Fruit fly (Drosophila melanogaster) whole organism, prepupa: ENCODE results near the gene CG2267.
A peak's percentile ranks its signal among the peaks of the same experiment; 100 is the strongest.

ENCODE experiments used
- Blimp-1 ChIP-seq: fragments of 200-800 bp; sonication (Bioruptor generic); optimal IDR thresholded peaks from 3 replicates; lab custom pipeline; 2017; ENCODE audit warnings: missing biosample characterization, missing genetic modification characterization, mild to moderate bottlenecking, moderate library complexity, missing genetic modification reagents
- CG10631 ChIP-seq: fragments of 200-800 bp; sonication (Bioruptor generic); optimal IDR thresholded peaks from 2 replicates; lab custom pipeline; 2016; ENCODE audit warnings: missing biosample characterization, missing genetic modification characterization
- CG11294 ChIP-seq: fragments of 200-800 bp; sonication (Bioruptor generic); IDR thresholded peaks from 2 replicates; pipeline ENCODE4 v1.3.6; 2022; ENCODE audit warnings: missing biosample characterization, missing genetic modification characterization
- CG11762 ChIP-seq: fragments of 200-800 bp; sonication (Bioruptor generic); optimal IDR thresholded peaks from 3 replicates; lab custom pipeline; 2016; ENCODE audit warnings: missing biosample characterization, missing genetic modification characterization; ENCODE audit not compliant: insufficient read depth
- CG11902 ChIP-seq: fragments of 200-800 bp; sonication (Bioruptor generic); optimal IDR thresholded peaks from 3 replicates; lab custom pipeline; 2016; ENCODE audit warnings: missing biosample characterization, missing genetic modification characterization
- CG16779 ChIP-seq: fragments of 200-800 bp; sonication (Bioruptor generic); optimal IDR thresholded peaks from 3 replicates; lab custom pipeline; 2017; ENCODE audit warnings: missing biosample characterization, mild to moderate bottlenecking, missing genetic modification characterization
- CG3032 ChIP-seq: fragments of 200-800 bp; optimal IDR thresholded peaks from 2 replicates; lab custom pipeline; 2019; ENCODE audit warnings: missing biosample characterization, mild to moderate bottlenecking, missing genetic modification characterization, moderate library complexity
- CG31627 ChIP-seq: fragments of 200-800 bp; sonication (Bioruptor generic); optimal IDR thresholded peaks from 3 replicates; lab custom pipeline; 2016; ENCODE audit warnings: missing biosample characterization, missing genetic modification characterization
- CG3919 ChIP-seq: fragments of 200-800 bp; sonication (Bioruptor generic); optimal IDR thresholded peaks from 3 replicates; lab custom pipeline; 2016; ENCODE audit warnings: missing biosample characterization, missing genetic modification characterization
- CG4318 ChIP-seq: fragments of 200-800 bp; sonication (Bioruptor generic); optimal IDR thresholded peaks from 3 replicates; lab custom pipeline; 2017; ENCODE audit warnings: missing biosample characterization, mild to moderate bottlenecking, missing genetic modification characterization
- CG6276 ChIP-seq: fragments of 200-800 bp; sonication (Bioruptor generic); optimal IDR thresholded peaks from 2 replicates; lab custom pipeline; 2017; ENCODE audit warnings: missing biosample characterization, mild to moderate bottlenecking, missing genetic modification characterization
- CG6792 ChIP-seq: fragments of 200-800 bp; sonication (Bioruptor generic); optimal IDR thresholded peaks from 3 replicates; lab custom pipeline; 2016; ENCODE audit warnings: missing biosample characterization, missing genetic modification characterization
- CG6854 ChIP-seq: fragments of 200-800 bp; sonication (Bioruptor generic); optimal IDR thresholded peaks from 2 replicates; lab custom pipeline; 2017; ENCODE audit warnings: missing biosample characterization, mild to moderate bottlenecking, missing genetic modification characterization
- CG7368 ChIP-seq: fragments of 200-800 bp; sonication (Bioruptor generic); optimal IDR thresholded peaks from 3 replicates; lab custom pipeline; 2016; ENCODE audit warnings: missing biosample characterization, missing genetic modification characterization
- CG8119 ChIP-seq: fragments of 200-800 bp; sonication (Bioruptor generic); IDR thresholded peaks from 3 replicates; pipeline ENCODE4 v1.3.6; 2022; ENCODE audit warnings: missing biosample characterization, missing genetic modification characterization
- CG8319 ChIP-seq: fragments of 200-800 bp; sonication (Bioruptor generic); optimal IDR thresholded peaks from 3 replicates; lab custom pipeline; 2016; ENCODE audit warnings: missing biosample characterization, missing genetic modification characterization
- CG8632 ChIP-seq: fragments of 200-800 bp; sonication (Bioruptor generic); optimal IDR thresholded peaks from 3 replicates; lab custom pipeline; 2016; ENCODE audit warnings: missing biosample characterization, missing genetic modification characterization
- CG9139 ChIP-seq: fragments of 200-800 bp; sonication (Bioruptor generic); optimal IDR thresholded peaks from 3 replicates; lab custom pipeline; 2017; ENCODE audit warnings: missing biosample characterization, mild to moderate bottlenecking, missing genetic modification characterization
- Eip93F ChIP-seq: fragments of 200-800 bp; sonication (Bioruptor generic); optimal IDR thresholded peaks from 2 replicates; lab custom pipeline; 2016; ENCODE audit warnings: missing biosample characterization, mild to moderate bottlenecking, missing genetic modification characterization
- Ets21C ChIP-seq: fragments of 200-800 bp; sonication (Bioruptor generic); optimal IDR thresholded peaks from 3 replicates; lab custom pipeline; 2016; ENCODE audit warnings: missing biosample characterization, missing genetic modification characterization
- Ets96B ChIP-seq: fragments of 200-800 bp; optimal IDR thresholded peaks from 2 replicates; lab custom pipeline; 2019; ENCODE audit warnings: missing biosample characterization, mild to moderate bottlenecking, missing genetic modification characterization, moderate library complexity
- Gug ChIP-seq: fragments of 200-800 bp; sonication (Bioruptor generic); IDR thresholded peaks from 2 replicates; pipeline ENCODE4 v1.3.6; 2022; ENCODE audit warnings: missing biosample characterization, missing genetic modification characterization
- Hr38 ChIP-seq: sonication (Bioruptor generic); optimal IDR thresholded peaks from 2 replicates; lab custom pipeline; 2016; ENCODE audit warnings: missing biosample characterization, missing genetic modification characterization
- Hr39 ChIP-seq: fragments of 200-800 bp; sonication (Bioruptor generic); optimal IDR thresholded peaks from 2 replicates; lab custom pipeline; 2016; ENCODE audit warnings: missing biosample characterization, missing genetic modification characterization
- Hr4 ChIP-seq: fragments of 200-800 bp; sonication (Bioruptor generic); optimal IDR thresholded peaks from 3 replicates; lab custom pipeline; 2016; ENCODE audit warnings: missing biosample characterization, missing genetic modification characterization
- Lpt ChIP-seq: fragments of 200-800 bp; sonication (Bioruptor generic); optimal IDR thresholded peaks from 3 replicates; lab custom pipeline; 2016; ENCODE audit warnings: missing biosample characterization, missing genetic modification characterization
- Met ChIP-seq: fragments of 200-800 bp; sonication (Bioruptor generic); optimal IDR thresholded peaks from 3 replicates; lab custom pipeline; 2016; ENCODE audit warnings: missing biosample characterization, missing genetic modification characterization
- OdsH ChIP-seq: fragments of 200-800 bp; sonication (Bioruptor generic); optimal IDR thresholded peaks from 3 replicates; lab custom pipeline; 2016; ENCODE audit warnings: missing biosample characterization, missing genetic modification characterization
- Sox102F ChIP-seq: fragments of 200-800 bp; sonication (Bioruptor generic); optimal IDR thresholded peaks from 2 replicates; lab custom pipeline; 2016; ENCODE audit warnings: missing biosample characterization, mild to moderate bottlenecking, missing genetic modification characterization
- Sox14 ChIP-seq: fragments of 200-800 bp; sonication (Bioruptor generic); optimal IDR thresholded peaks from 3 replicates; lab custom pipeline; 2016; ENCODE audit warnings: missing biosample characterization, missing genetic modification characterization
- dac ChIP-seq: fragments of 200-800 bp; sonication (Bioruptor generic); optimal IDR thresholded peaks from 2 replicates; lab custom pipeline; 2017; ENCODE audit warnings: missing biosample characterization, mild to moderate bottlenecking, missing genetic modification characterization
- dsx ChIP-seq: fragments of 200-800 bp; optimal IDR thresholded peaks from 3 replicates; lab custom pipeline; 2019; ENCODE audit warnings: missing biosample characterization, mild to moderate bottlenecking, missing genetic modification characterization, moderate library complexity; ENCODE audit not compliant: poor library complexity, severe bottlenecking
- esn ChIP-seq: fragments of 200-800 bp; sonication (Bioruptor generic); optimal IDR thresholded peaks from 2 replicates; lab custom pipeline; 2016; ENCODE audit warnings: missing biosample characterization, mild to moderate bottlenecking, missing genetic modification characterization, moderate library complexity
- fd85E ChIP-seq: fragments of 200-800 bp; sonication (Bioruptor generic); optimal IDR thresholded peaks from 3 replicates; lab custom pipeline; 2016; ENCODE audit warnings: missing biosample characterization, missing genetic modification characterization
- lz ChIP-seq: fragments of 200-800 bp; sonication (Bioruptor generic); optimal IDR thresholded peaks from 3 replicates; lab custom pipeline; 2016; ENCODE audit warnings: missing biosample characterization, missing genetic modification characterization
- salr ChIP-seq, 2 experiments: fragments of 200-800 bp; sonication (Bioruptor generic); optimal IDR thresholded peaks; 3 replicates each; lab custom pipeline; 2016 to 2018; ENCODE audit warnings: missing biosample characterization in 2 of 2, missing genetic modification characterization in 2 of 2, mild to moderate bottlenecking in 1 of 2
- spab ChIP-seq: fragments of 200-800 bp; sonication (Bioruptor generic); optimal IDR thresholded peaks from 2 replicates; lab custom pipeline; 2017; ENCODE audit warnings: missing biosample characterization, mild to moderate bottlenecking, missing genetic modification characterization, missing genetic modification reagents
- ss ChIP-seq, 2 experiments: fragments of 200-800 bp; sonication (Bioruptor generic); optimal IDR thresholded peaks; 2 replicates in 1 of 2; 3 replicates in 1 of 2; lab custom pipeline; 2017 to 2018; ENCODE audit warnings: mild to moderate bottlenecking in 2 of 2, missing biosample characterization in 2 of 2, missing genetic modification characterization in 2 of 2, moderate library complexity in 1 of 2
- topi ChIP-seq: fragments of 200-800 bp; sonication (Bioruptor generic); optimal IDR thresholded peaks from 3 replicates; lab custom pipeline; 2016; ENCODE audit warnings: missing biosample characterization, missing genetic modification characterization
- vri ChIP-seq: fragments of 200-800 bp; sonication (Bioruptor generic); optimal IDR thresholded peaks from 3 replicates; lab custom pipeline; 2016; ENCODE audit warnings: missing biosample characterization, mild to moderate bottlenecking, missing genetic modification characterization

The CG2267 gene

DNA sequence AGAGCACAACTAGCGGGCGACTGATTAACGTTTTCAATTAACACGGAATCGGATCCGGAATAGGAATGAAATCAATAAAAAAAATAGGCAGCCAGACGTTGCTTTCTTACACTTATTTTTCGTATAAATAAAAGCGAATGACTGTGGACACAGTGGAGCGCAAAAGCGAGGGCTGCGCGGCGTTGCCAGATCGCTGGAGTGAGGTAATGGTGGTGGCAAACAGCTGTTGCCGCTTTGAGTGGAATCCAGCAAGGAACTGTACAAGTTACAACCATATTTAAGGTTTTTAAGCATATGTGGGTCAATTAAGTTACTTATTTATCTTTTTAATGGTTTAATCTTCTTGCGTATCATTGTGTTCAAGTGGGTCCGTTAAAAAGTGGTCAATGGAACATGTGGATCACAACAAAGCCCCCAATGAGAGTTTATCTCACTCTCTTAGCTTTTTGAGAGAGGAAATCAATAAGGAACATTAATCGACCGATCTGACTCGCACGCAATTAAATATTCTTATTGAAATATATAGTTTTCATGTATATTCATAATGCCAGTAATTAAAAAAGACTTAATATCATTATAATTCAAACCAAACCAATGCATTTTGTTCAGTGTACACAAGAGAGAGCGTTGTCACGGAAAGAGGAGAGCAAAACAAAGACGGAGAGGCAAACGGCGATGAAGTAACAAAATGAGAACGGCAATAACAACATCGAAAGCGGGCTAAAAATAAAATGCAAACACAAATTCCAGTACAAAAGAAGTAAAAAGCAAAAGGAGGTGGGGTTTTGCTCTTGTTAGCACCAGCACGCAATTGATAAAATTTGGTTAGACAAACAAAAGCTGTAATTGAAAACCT lies 28.4 kb downstream of the CG2267 start (continued):
- TF ChIP-seq CG6854 (peak; percentile 24), OdsH (peak; percentile 91), CG11294 (GFP tag; lab: Robert Waterston, UW) (peak; percentile 91), CG8319 (GFP tag; lab: Kevin White, UChicago) (peak; percentile 76), CG10631 (GFP tag; lab: Kevin White, UChicago) (peak; percentile 90), dac (peak; percentile 66), Blimp-1 (peak; percentile 64), ss (GFP tag; optimal IDR thresholded peaks at IDR 0.05; lab: Kevin White, UChicago) (peak; percentile 57 to 80), fd85E (peak; percentile 68), CG4318 (GFP tag; lab: Kevin White, UChicago) (peak; percentile 68), CG3919 (GFP tag; lab: Kevin White, UChicago) (peak; percentile 93), Sox14 (GFP tag; lab: Kevin White, UChicago) (peak; percentile 93), CG16779 (tag; lab: Kevin White, UChicago) (peak; percentile 87), Ets21C (GFP tag; lab: Kevin White, UChicago) (peak; percentile 83), CG11902 (GFP tag; lab: Kevin White, UChicago) (peak; percentile 83), lz (GFP tag; lab: Kevin White, UChicago) (peak; percentile 93), spab (GFP tag; lab: Kevin White, UChicago) (peak; percentile 65), CG9139 (GFP tag; lab: Kevin White, UChicago) (peak; percentile 80), dsx (GFP tag; lab: Kevin White, UChicago) (peak; percentile 87), CG7368 (GFP tag; lab: Kevin White, UChicago) (peak; percentile 94), esn (GFP tag; lab: Kevin White, UChicago) (peak; percentile 96), Hr4 (GFP tag; lab: Kevin White, UChicago) (peak; percentile 94), topi (GFP tag; lab: Kevin White, UChicago) (peak; percentile 94), CG31627 (GFP tag; lab: Kevin White, UChicago) (peak; percentile 90), CG11762 (GFP tag; lab: Kevin White, UChicago) (peak; percentile 77), Ets96B (peak; percentile 82), vri (peak; percentile 98), CG3032 (peak; percentile 81), Gug (GFP tag; lab: Robert Waterston, UW) (peak; percentile 91), Hr39 (peak; percentile 86), Hr38 (GFP tag; lab: Kevin White, UChicago) (no peak), Lpt (peak; percentile 79), CG8632 (GFP tag; lab: Kevin White, UChicago) (peak; percentile 92), salr (GFP tag; optimal IDR thresholded peaks at IDR 0.05; lab: Kevin White, UChicago) (peak; percentile 74 to 89)

- TF ChIP-seq Eip93F (GFP tag; lab: Kevin White, UChicago) (no peak), Gug (GFP tag; lab: Robert Waterston, UW) (no peak), CG6792 (GFP tag; lab: Kevin White, UChicago) (no peak), CG7368 (GFP tag; lab: Kevin White, UChicago) (no peak), OdsH (no peak), topi (GFP tag; lab: Kevin White, UChicago) (no peak), ss (GFP tag; optimal IDR thresholded peaks at IDR 0.05; lab: Kevin White, UChicago) (no peak), Hr39 (no peak), Ets21C (GFP tag; lab: Kevin White, UChicago) (no peak), CG6276 (no peak), Sox102F (GFP tag; lab: Kevin White, UChicago) (no peak), CG16779 (tag; lab: Kevin White, UChicago) (no peak), lz (GFP tag; lab: Kevin White, UChicago) (no peak), CG11902 (GFP tag; lab: Kevin White, UChicago) (no peak), Blimp-1 (no peak), CG8119 (no peak), CG3919 (GFP tag; lab: Kevin White, UChicago) (no peak), Lpt (no peak), fd85E (no peak), Met (GFP tag; lab: Kevin White, UChicago) (no peak)
Measured at dm6 chr3R:30599404-30599980, 29.3 kb downstream of the CG2267 start.
